Fruit fly (Drosophila melanogaster) whole organism, adult: ENCODE results near the gene PGRP-LF.

Source experiments
- CG11617 ChIP-seq: fragments of 200-800 bp; sonication (Bioruptor generic); optimal IDR thresholded peaks from 2 replicates; lab custom pipeline; 2017; ENCODE audit warnings: mild to moderate bottlenecking, missing biosample characterization, missing genetic modification reagents, missing genetic modification characterization
- Clk ChIP-seq: fragments of 200-800 bp; sonication (Bioruptor generic); optimal IDR thresholded peaks from 2 replicates; lab custom pipeline; 2017; ENCODE audit warnings: missing biosample characterization, missing genetic modification characterization
- bab1 ChIP-seq: fragments of 200-800 bp; sonication (Bioruptor generic); optimal IDR thresholded peaks from 3 replicates; lab custom pipeline; 2019; ENCODE audit warnings: missing biosample characterization, mild to moderate bottlenecking, missing genetic modification characterization, moderate library complexity
- cic ChIP-seq: fragments of 200-800 bp; sonication (Bioruptor generic); optimal IDR thresholded peaks from 2 replicates; lab custom pipeline; 2017; ENCODE audit warnings: missing biosample characterization, mild to moderate bottlenecking, missing genetic modification characterization, moderate library complexity
- kay ChIP-seq: fragments of 200-800 bp; sonication (Bioruptor generic); peaks from one replicate; lab custom pipeline; 2016; ENCODE audit warnings: missing biosample characterization, missing genetic modification characterization, borderline replicate concordance
- pad ChIP-seq: fragments of 200-800 bp; sonication (Bioruptor generic); optimal IDR thresholded peaks from 3 replicates; lab custom pipeline; 2017; ENCODE audit warnings: missing biosample characterization, missing genetic modification characterization, mild to moderate bottlenecking, moderate library complexity, missing genetic modification reagents
- tj ChIP-seq: fragments of 200-800 bp; sonication (Bioruptor generic); optimal IDR thresholded peaks from 3 replicates; lab custom pipeline; 2017; ENCODE audit warnings: missing biosample characterization, mild to moderate bottlenecking, missing genetic modification characterization, moderate library complexity

- TF ChIP-seq bab1 (GFP tag; lab: Kevin White, UChicago), result no peak
- TF ChIP-seq CG11617, result no peak
- TF ChIP-seq Clk (GFP tag; lab: Kevin White, UChicago), result no peak
- no peak for TF ChIP-seq kay (GFP tag; lab: Kevin White, UChicago)
- no peak for TF ChIP-seq tj
- TF ChIP-seq cic (GFP tag; lab: Kevin White, UChicago), result no peak
- TF ChIP-seq pad, result no peak
These were observed 4.3 kb downstream of the PGRP-LF start, which contains the start of gene CG32040 for dm6 chr3L:9353733-9354132.
